Fruit fly (Drosophila melanogaster): ENCODE results near the gene CG14115.
A peak's percentile ranks its signal among the peaks of the same experiment; 100 is the strongest.

The CG14115 gene

dm6 chr3L:13044335-13044814 is 16.8 kb downstream of the CG14115 start, which contains the start of gene Syx13 (continued):
- TF ChIP-seq Doc2 (GFP tag; IDR thresholded peaks at IDR 0.05) (no peak), Oaz (GFP tag; IDR thresholded peaks at IDR 0.05) (no peak), E2f1 (GFP tag; IDR thresholded peaks at IDR 0.05) (peak; percentile 93), dmrt99B (tag; optimal IDR thresholded peaks at IDR 0.05) (no peak), CG12155 (GFP tag; optimal IDR thresholded peaks at IDR 0.05) (no peak), Bteb2 (GFP tag; optimal IDR thresholded peaks at IDR 0.05) (no peak), CG10147 (GFP tag; optimal IDR thresholded peaks at IDR 0.05) (peak; percentile 55), CG18619 (GFP tag; optimal IDR thresholded peaks at IDR 0.05) (no peak), tup (GFP tag; optimal IDR thresholded peaks at IDR 0.05) (no peak), hkb (optimal IDR thresholded peaks at IDR 0.05) (no peak), hkb (GFP tag; IDR thresholded peaks at IDR 0.05) (no peak), CG17568 (GFP tag; optimal IDR thresholded peaks at IDR 0.05) (no peak), zfh1 (GFP tag; IDR thresholded peaks at IDR 0.05) (0 out of 3 replicates have a peak, but pooled peaks have one; percentile 12), CG8924 (tag; optimal IDR thresholded peaks at IDR 0.05) (peak; percentile 21), bsh (GFP tag; optimal IDR thresholded peaks at IDR 0.05) (no peak), CG17802 (tag; optimal IDR thresholded peaks at IDR 0.05) (no peak), chif (GFP tag; optimal IDR thresholded peaks at IDR 0.05) (no peak), BtbVII (GFP tag; optimal IDR thresholded peaks at IDR 0.05) (no peak), oc (tag; optimal IDR thresholded peaks at IDR 0.05) (peak; percentile 26), ato (GFP tag; IDR thresholded peaks at IDR 0.05; ENCODE audit: partially characterized antibody) (peak; percentile 69), crp (GFP tag; optimal IDR thresholded peaks at IDR 0.05) (peak in 1 of 2 experiments; percentile 77), CkIIα-i1 (GFP tag; IDR thresholded peaks at IDR 0.05) (no peak), Sry-β (GFP tag; optimal IDR thresholded peaks at IDR 0.05) (no peak), CG5180 (GFP tag; optimal IDR thresholded peaks at IDR 0.05) (peak; percentile 39), CG15269 (tag; optimal IDR thresholded peaks at IDR 0.05) (no peak), CG12391 (tag; optimal IDR thresholded peaks at IDR 0.05) (peak; percentile 11), CG12236 (GFP tag; optimal IDR thresholded peaks at IDR 0.05) (no peak), CG13123 (GFP tag; optimal IDR thresholded peaks at IDR 0.05) (no peak), cad (GFP tag; optimal IDR thresholded peaks at IDR 0.05) (no peak), dimm (GFP tag; IDR thresholded peaks at IDR 0.05) (no peak), lab (GFP tag; optimal IDR thresholded peaks at IDR 0.05) (peak; percentile 39), onecut (GFP tag; IDR thresholded peaks at IDR 0.05) (peak; percentile 62), CG18011 (GFP tag; optimal IDR thresholded peaks at IDR 0.05) (no peak), CG34422 (GFP tag; IDR thresholded peaks at IDR 0.05) (peak; percentile 86), grn (GFP tag; optimal IDR thresholded peaks at IDR 0.05) (no peak), CG10209 (GFP tag; optimal IDR thresholded peaks at IDR 0.05) (no peak), exex (tag; optimal IDR thresholded peaks at IDR 0.05) (peak; percentile 5), CG32772 (GFP tag; IDR thresholded peaks at IDR 0.05) (no peak), Six4 (GFP tag; optimal IDR thresholded peaks at IDR 0.05) (no peak), CG3838 (GFP tag; optimal IDR thresholded peaks at IDR 0.05) (no peak), stwl (tag; optimal IDR thresholded peaks at IDR 0.05) (peak; percentile 28), caup (GFP tag; optimal IDR thresholded peaks at IDR 0.05; ENCODE audit: severe bottlenecking) (peak; percentile 24), Adf1 (GFP tag; IDR thresholded peaks at IDR 0.05) (peak; percentile 78), CG12744 (GFP tag; optimal IDR thresholded peaks at IDR 0.05) (no peak), CG9876 (GFP tag; optimal IDR thresholded peaks at IDR 0.05) (no peak), dmrt11E (tag; optimal IDR thresholded peaks at IDR 0.05) (no peak), cwo (GFP tag; optimal IDR thresholded peaks at IDR 0.05) (peak; percentile 10), pzg (GFP tag; optimal IDR thresholded peaks at IDR 0.05) (peak; percentile 87), scrt (GFP tag; optimal IDR thresholded peaks at IDR 0.05) (no peak), GATAe (GFP tag; conservative IDR thresholded peaks at IDR 0.05) (no peak)
